Worm (Caenorhabditis elegans) whole organism, mixed stage, embryonic: ENCODE data around the gene ceh-54.

ENCODE experiments used
- blmp-1 ChIP-seq: fragments of 150-350 bp; optimal IDR thresholded peaks from 2 replicates; lab custom pipeline; 2014; ENCODE audit warnings: missing biosample characterization, missing genetic modification characterization
- ceh-39 ChIP-seq: fragments of 150-350 bp; optimal IDR thresholded peaks from 2 replicates; lab custom pipeline; 2014; ENCODE audit warnings: missing biosample characterization, missing genetic modification characterization
- ceh-43 ChIP-seq: fragments of 200-800 bp; sonication (Bioruptor generic); optimal IDR thresholded peaks from 2 replicates; lab custom pipeline; 2018; ENCODE audit warnings: mild to moderate bottlenecking, missing genetic modification characterization, moderate library complexity, missing compliant biosample characterization
- ces-1 ChIP-seq: fragments of 150-350 bp; optimal IDR thresholded peaks from 2 replicates; lab custom pipeline; 2014; ENCODE audit warnings: missing biosample characterization, missing genetic modification reagents, missing genetic modification characterization
- lin-13 ChIP-seq: fragments of 150-350 bp; optimal IDR thresholded peaks from 2 replicates; lab custom pipeline; 2014; ENCODE audit warnings: missing biosample characterization, missing genetic modification characterization
- lsy-2 ChIP-seq: fragments of 150-350 bp; optimal IDR thresholded peaks from 2 replicates; lab custom pipeline; 2014; ENCODE audit warnings: missing biosample characterization, missing genetic modification characterization
- mep-1 ChIP-seq: fragments of 150-350 bp; optimal IDR thresholded peaks from 2 replicates; lab custom pipeline; 2017; ENCODE audit warnings: missing biosample characterization, missing genetic modification reagents, missing genetic modification characterization, inconsistent platforms
- nhr-12 ChIP-seq: fragments of 150-350 bp; optimal IDR thresholded peaks from 2 replicates; lab custom pipeline; 2014; ENCODE audit warnings: missing biosample characterization, missing genetic modification characterization
- nhr-237 ChIP-seq: fragments of 150-350 bp; optimal IDR thresholded peaks from 2 replicates; lab custom pipeline; 2014; ENCODE audit warnings: missing biosample characterization, missing genetic modification characterization
- pha-4 ChIP-seq: fragments of 150-350 bp; optimal IDR thresholded peaks from 2 replicates; lab custom pipeline; 2018; ENCODE audit warnings: missing biosample characterization, missing genetic modification reagents, missing genetic modification characterization
- unc-39 ChIP-seq: fragments of 150-350 bp; optimal IDR thresholded peaks from 2 replicates; lab custom pipeline; 2014; ENCODE audit warnings: missing biosample characterization, missing genetic modification characterization
- unc-62 ChIP-seq: fragments of 150-350 bp; optimal IDR thresholded peaks from 2 replicates; lab custom pipeline; 2014; ENCODE audit warnings: missing biosample characterization, missing genetic modification reagents, missing genetic modification characterization
- ztf-11 ChIP-seq: fragments of 150-350 bp; optimal IDR thresholded peaks from 2 replicates; lab custom pipeline; 2014; ENCODE audit warnings: missing biosample characterization, missing genetic modification characterization

- no peak for TF ChIP-seq unc-39 (tag; lab: Kevin White, UChicago)
- TF ChIP-seq ceh-39 (tag; lab: Kevin White, UChicago): no peak
- TF ChIP-seq lsy-2 (tag; lab: Kevin White, UChicago): no peak
- TF ChIP-seq nhr-12 (tag; lab: Kevin White, UChicago): no peak
- TF ChIP-seq ces-1 (GFP tag; lab: Kevin White, UChicago): no peak
- no peak for TF ChIP-seq blmp-1 (tag; lab: Kevin White, UChicago)
- TF ChIP-seq mep-1: no peak
- no peak for TF ChIP-seq nhr-237 (tag; lab: Kevin White, UChicago)
- TF ChIP-seq unc-62 (GFP tag; lab: Kevin White, UChicago): no peak
- TF ChIP-seq lin-13: no peak
- no peak for TF ChIP-seq pha-4
- TF ChIP-seq ztf-11: no peak
- no peak for TF ChIP-seq ceh-43 (GFP tag; lab: Kevin White, UChicago)
These were observed 12.3 kb upstream of the ceh-54 start, which contains the start of gene mtp-18 for ce11 chrX:6206305-6206704.
